Fruit fly (Drosophila melanogaster) whole organism, wandering third instar larva: ENCODE measurements around the gene Osi24.

Experiments
- Abd-B ChIP-seq: fragments of >200 bp; optimal IDR thresholded peaks from 2 replicates; lab custom pipeline; 2017; ENCODE audit warnings: missing biosample characterization, missing genetic modification characterization
- CG32264 ChIP-seq: fragments of 200-800 bp; sonication (Bioruptor generic); optimal IDR thresholded peaks from 2 replicates; lab custom pipeline; 2016; ENCODE audit warnings: missing biosample characterization, missing genetic modification characterization
- CG9705 ChIP-seq: fragments of 200-800 bp; sonication (Bioruptor generic); optimal IDR thresholded peaks from 2 replicates; lab custom pipeline; 2018; ENCODE audit warnings: missing biosample characterization, mild to moderate bottlenecking, missing genetic modification characterization
- CrebA ChIP-seq: fragments of 200-800 bp; sonication (Bioruptor generic); optimal IDR thresholded peaks from 2 replicates; lab custom pipeline; 2016; ENCODE audit warnings: missing biosample characterization, mild to moderate bottlenecking, missing genetic modification characterization, borderline replicate concordance
- Dfd ChIP-seq: fragments of >200 bp; optimal IDR thresholded peaks from 2 replicates; lab custom pipeline; 2017; ENCODE audit warnings: missing biosample characterization, missing genetic modification characterization
- Dif ChIP-seq: fragments of 200-275, 200-300 bp; sonication (Bioruptor generic); optimal IDR thresholded peaks from 2 replicates; lab custom pipeline; 2018; ENCODE audit warnings: missing biosample characterization, missing genetic modification characterization; ENCODE audit not compliant: partially characterized antibody
- GATAd ChIP-seq: sonication (Bioruptor generic); optimal IDR thresholded peaks from 2 replicates; lab custom pipeline; 2016; ENCODE audit warnings: missing biosample characterization, missing genetic modification characterization
- HLH106 ChIP-seq: fragments of 200-800 bp; optimal IDR thresholded peaks from 3 replicates; lab custom pipeline; 2019; ENCODE audit warnings: missing biosample characterization, mild to moderate bottlenecking, missing genetic modification characterization, moderate library complexity
- Hnf4 ChIP-seq: fragments of 200-800 bp; sonication (Bioruptor generic); optimal IDR thresholded peaks from 2 replicates; lab custom pipeline; 2016; ENCODE audit warnings: missing biosample characterization, mild to moderate bottlenecking, missing genetic modification characterization
- Hr78 ChIP-seq: fragments of >200 bp; optimal IDR thresholded peaks from 2 replicates; lab custom pipeline; 2017; ENCODE audit warnings: missing biosample characterization, missing genetic modification characterization
- Hr83 ChIP-seq: fragments of 200-300 bp; sonication (Bioruptor generic); optimal IDR thresholded peaks from 2 replicates; lab custom pipeline; 2016; ENCODE audit warnings: missing biosample characterization, mild to moderate bottlenecking, missing genetic modification characterization, moderate library complexity; ENCODE audit not compliant: poor library complexity, severe bottlenecking
- Jra ChIP-seq: sonication (Bioruptor generic); optimal IDR thresholded peaks from 2 replicates; lab custom pipeline; 2016; ENCODE audit warnings: missing biosample characterization, missing genetic modification characterization
- Mio ChIP-seq: sonication (Bioruptor generic); optimal IDR thresholded peaks from 2 replicates; lab custom pipeline; 2016; ENCODE audit warnings: missing biosample characterization, missing genetic modification characterization
- Myc ChIP-seq: fragments of >200 bp; optimal IDR thresholded peaks from 2 replicates; lab custom pipeline; 2017
- N ChIP-seq: fragments of >200 bp; optimal IDR thresholded peaks from 2 replicates; lab custom pipeline; 2018; ENCODE audit warnings: missing biosample characterization, missing external identifiers, missing genetic modification characterization
- OdsH ChIP-seq: fragments of 200-800 bp; sonication (Bioruptor generic); optimal IDR thresholded peaks from 2 replicates; lab custom pipeline; 2016; ENCODE audit warnings: missing biosample characterization, mild to moderate bottlenecking, missing genetic modification characterization
- Rel ChIP-seq, 2 experiments: fragments of 200-800 bp; sonication (Bioruptor generic) in 1 of 2; optimal IDR thresholded peaks; 2 replicates in 1 of 2; 3 replicates in 1 of 2; lab custom pipeline; 2016 to 2019; ENCODE audit warnings: mild to moderate bottlenecking in 2 of 2, missing biosample characterization in 2 of 2, missing genetic modification characterization in 2 of 2, moderate library complexity in 1 of 2
- Sp1 ChIP-seq: fragments of 200-800 bp; sonication (Bioruptor generic); optimal IDR thresholded peaks from 3 replicates; lab custom pipeline; 2019; ENCODE audit warnings: missing biosample characterization, mild to moderate bottlenecking, missing genetic modification characterization, moderate library complexity
- Vsx2 ChIP-seq: fragments of 200-300, 225-300 bp; sonication (Bioruptor generic); optimal IDR thresholded peaks from 2 replicates; lab custom pipeline; 2018; ENCODE audit warnings: missing biosample characterization, missing genetic modification characterization; ENCODE audit not compliant: partially characterized antibody
- br ChIP-seq: fragments of 200-800 bp; sonication (Bioruptor generic); optimal IDR thresholded peaks from 2 replicates; lab custom pipeline; 2016; ENCODE audit warnings: missing biosample characterization, missing genetic modification characterization
- brk ChIP-seq: fragments of 200-800 bp; sonication (Bioruptor generic); optimal IDR thresholded peaks from 2 replicates; lab custom pipeline; 2016; ENCODE audit warnings: missing biosample characterization, mild to moderate bottlenecking, missing genetic modification characterization
- dl ChIP-seq, 2 experiments: fragments of 175-275, 200-275 bp in 1 of 2; fragments of 200-275 bp in 1 of 2; sonication (Bioruptor generic); optimal IDR thresholded peaks; lab custom pipeline; 2018; ENCODE audit warnings: mild to moderate bottlenecking in 2 of 2, missing biosample characterization in 2 of 2, missing genetic modification characterization in 2 of 2, moderate library complexity in 2 of 2; ENCODE audit not compliant: partially characterized antibody in 2 of 2, insufficient read depth in 1 of 2
- dmrt93B ChIP-seq: fragments of 200-800 bp; sonication (Bioruptor generic); optimal IDR thresholded peaks from 2 replicates; lab custom pipeline; 2018; ENCODE audit warnings: missing biosample characterization, mild to moderate bottlenecking, missing genetic modification characterization
- dsf ChIP-seq: sonication (Bioruptor generic); optimal IDR thresholded peaks from 2 replicates; lab custom pipeline; 2016; ENCODE audit warnings: missing biosample characterization, missing genetic modification characterization, borderline replicate concordance
- ey ChIP-seq: fragments of 200-800 bp; sonication (Bioruptor generic); optimal IDR thresholded peaks from 2 replicates; lab custom pipeline; 2016; ENCODE audit warnings: missing biosample characterization, missing genetic modification characterization
- foxo ChIP-seq, 2 experiments: fragments of 200-800 bp; sonication (Bioruptor generic); optimal IDR thresholded peaks; 2 replicates in 1 of 2; 3 replicates in 1 of 2; lab custom pipeline; 2016 to 2017; ENCODE audit warnings: missing biosample characterization in 2 of 2, missing genetic modification characterization in 2 of 2
- fru ChIP-seq: fragments of 200-800 bp; sonication (Bioruptor generic); optimal IDR thresholded peaks from 3 replicates; lab custom pipeline; 2016; ENCODE audit warnings: missing biosample characterization, mild to moderate bottlenecking, missing genetic modification characterization
- h ChIP-seq: fragments of 200-800 bp; sonication (Bioruptor generic); optimal IDR thresholded peaks from 3 replicates; lab custom pipeline; 2016; ENCODE audit warnings: missing biosample characterization, mild to moderate bottlenecking, missing genetic modification characterization
- jim ChIP-seq: fragments of 175-275, 200-325 bp; sonication (Bioruptor generic); optimal IDR thresholded peaks from 2 replicates; lab custom pipeline; 2016; ENCODE audit warnings: missing biosample characterization, mild to moderate bottlenecking, missing genetic modification characterization
- lola ChIP-seq: fragments of >200 bp; optimal IDR thresholded peaks from 2 replicates; lab custom pipeline; 2017; ENCODE audit warnings: missing biosample characterization, missing genetic modification characterization
- pan ChIP-seq: fragments of >200 bp; optimal IDR thresholded peaks from 2 replicates; lab custom pipeline; 2017
- psq ChIP-seq: fragments of 200-800 bp; sonication (Bioruptor generic); optimal IDR thresholded peaks from 3 replicates; lab custom pipeline; 2017; ENCODE audit warnings: missing biosample characterization, mild to moderate bottlenecking, missing genetic modification characterization, moderate library complexity
- rgr ChIP-seq: fragments of 200-800 bp; sonication (Bioruptor generic); optimal IDR thresholded peaks from 3 replicates; lab custom pipeline; 2016; ENCODE audit warnings: missing biosample characterization, mild to moderate bottlenecking, missing genetic modification characterization
- sage ChIP-seq: fragments of 200-800 bp; sonication (Bioruptor generic); optimal IDR thresholded peaks from 2 replicates; lab custom pipeline; 2016; ENCODE audit warnings: missing biosample characterization, mild to moderate bottlenecking, missing genetic modification characterization
- sv ChIP-seq: fragments of 200-800 bp; sonication (Bioruptor generic); optimal IDR thresholded peaks from 3 replicates; lab custom pipeline; 2016; ENCODE audit warnings: missing biosample characterization, missing genetic modification characterization
- tai ChIP-seq: sonication (Bioruptor generic); optimal IDR thresholded peaks from 2 replicates; lab custom pipeline; 2016; ENCODE audit warnings: missing biosample characterization, missing genetic modification characterization
- usp ChIP-seq: fragments of >200 bp; optimal IDR thresholded peaks from 2 replicates; lab custom pipeline; 2017; ENCODE audit warnings: missing biosample characterization, missing genetic modification characterization
- woc ChIP-seq: sonication (Bioruptor generic); optimal IDR thresholded peaks from 2 replicates; lab custom pipeline; 2016; ENCODE audit warnings: missing biosample characterization, mild to moderate bottlenecking, missing genetic modification characterization

The Osi24 gene

DNA sequence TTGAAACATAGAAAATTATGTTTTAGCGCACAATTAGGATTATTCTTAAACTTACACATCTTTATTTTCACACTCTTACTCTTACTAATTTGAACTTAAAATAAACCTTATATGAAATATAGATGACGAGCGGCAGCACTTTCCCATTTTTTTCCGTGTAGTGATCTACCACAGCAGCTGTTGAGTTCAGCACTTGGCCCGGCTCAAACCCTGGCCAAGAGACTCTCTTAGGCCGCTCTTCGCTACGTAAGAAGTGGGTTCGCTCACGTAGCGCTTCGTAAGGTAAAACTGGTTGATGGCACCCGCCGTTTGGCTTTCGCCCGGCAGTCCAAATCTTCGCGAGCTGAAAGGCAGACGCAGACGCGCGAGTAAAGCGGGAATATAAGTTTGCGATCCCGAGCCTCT is at the start of gene Osi24:
Osi24 (plus strand) TSS at position 324 of the 405 bp plus-strand sequence.
- TF ChIP-seq GATAd (GFP tag; lab: Kevin White, UChicago) (no peak), ey (GFP tag; lab: Kevin White, UChicago) (peak; percentile 58), Hnf4 (GFP tag; lab: Kevin White, UChicago) (peak; percentile 63), Mio (no peak), CG9705 (no peak), psq (peak; percentile 14), CG32264 (no peak), usp (GFP tag; lab: Kevin White, UChicago) (no peak), sage (no peak), tai (GFP tag; lab: Kevin White, UChicago) (no peak), Dfd (GFP tag; lab: Kevin White, UChicago) (no peak), Hr78 (GFP tag; lab: Kevin White, UChicago) (no peak), brk (GFP tag; lab: Kevin White, UChicago) (peak; percentile 25), woc (peak; percentile 15), CrebA (GFP tag; lab: Kevin White, UChicago) (no peak), Dif (GFP tag; lab: Kevin White, UChicago) (peak; percentile 29), HLH106 (peak; percentile 19), lola (GFP tag; lab: Kevin White, UChicago) (no peak), dl (GFP tag; optimal IDR thresholded peaks at IDR 0.05; lab: Kevin White, UChicago; ENCODE audit: insufficient read depth in 1 of 2, partially characterized antibody in 2 of 2) (peak in 1 of 2 experiments; percentile 33), Abd-B (GFP tag; lab: Kevin White, UChicago) (no peak), Jra (GFP tag; lab: Kevin White, UChicago) (no peak), dsf (GFP tag; lab: Kevin White, UChicago) (no peak), h (GFP tag; lab: Kevin White, UChicago) (peak; percentile 73), fru (GFP tag; lab: Kevin White, UChicago) (peak; percentile 53), sv (GFP tag; lab: Kevin White, UChicago) (peak; percentile 24), jim (GFP tag; lab: Kevin White, UChicago) (no peak), OdsH (peak; percentile 68), dmrt93B (peak; percentile 8), foxo (GFP tag; optimal IDR thresholded peaks at IDR 0.05; lab: Kevin White, UChicago) (peak in 1 of 2 experiments; percentile 64), N (GFP tag; lab: Kevin White, UChicago) (no peak), Hr83 (GFP tag; lab: Kevin White, UChicago) (no peak), Myc (no peak), Rel (GFP tag; optimal IDR thresholded peaks at IDR 0.05; lab: Kevin White, UChicago) (no peak), Rel (tag; optimal IDR thresholded peaks at IDR 0.05; lab: Kevin White, UChicago) (no peak), rgr (GFP tag; lab: Kevin White, UChicago) (peak; percentile 64), Vsx2 (GFP tag; lab: Kevin White, UChicago) (no peak), pan (no peak), Sp1 (peak; percentile 8), br (GFP tag; lab: Kevin White, UChicago) (peak; percentile 27)

DNA sequence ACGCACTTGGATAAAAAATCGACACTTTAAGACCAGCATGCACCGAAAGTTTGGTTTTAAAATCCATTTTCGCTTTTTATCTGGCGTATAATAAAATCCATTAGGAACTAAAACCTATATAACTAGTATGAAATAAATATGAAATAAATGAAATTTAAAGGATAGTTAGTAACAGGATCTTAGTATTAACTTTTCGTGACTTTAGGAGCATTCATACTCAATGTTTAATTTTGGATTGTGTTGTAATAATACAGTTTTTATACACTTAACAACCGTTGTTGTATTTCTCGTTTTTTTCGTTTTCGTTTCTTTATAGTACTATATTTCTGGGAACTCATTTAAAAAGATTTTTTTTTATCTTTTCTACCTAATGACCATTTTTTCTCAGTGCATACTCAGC is 49.5 kb upstream of the Osi24 start:
- TF ChIP-seq psq (no peak), fru (GFP tag; lab: Kevin White, UChicago) (no peak), Myc (no peak), usp (GFP tag; lab: Kevin White, UChicago) (no peak), brk (GFP tag; lab: Kevin White, UChicago) (no peak), woc (no peak), Mio (no peak), Dif (GFP tag; lab: Kevin White, UChicago) (no peak), tai (GFP tag; lab: Kevin White, UChicago) (no peak), GATAd (GFP tag; lab: Kevin White, UChicago) (no peak), Rel (GFP tag; optimal IDR thresholded peaks at IDR 0.05; lab: Kevin White, UChicago) (no peak), Rel (tag; optimal IDR thresholded peaks at IDR 0.05; lab: Kevin White, UChicago) (no peak), h (GFP tag; lab: Kevin White, UChicago) (no peak), OdsH (no peak), Sp1 (no peak), CG9705 (no peak), Dfd (GFP tag; lab: Kevin White, UChicago) (no peak), dmrt93B (no peak), Jra (GFP tag; lab: Kevin White, UChicago) (no peak), sv (GFP tag; lab: Kevin White, UChicago) (no peak)
